Worm (Caenorhabditis elegans) whole organism, early embryonic: Measurements from ENCODE around the gene C08E8.5.

ENCODE experiments used
- B0310.2 ChIP-seq: sonication (generic microtip); optimal IDR thresholded peaks from 2 replicates; lab custom pipeline; 2016; ENCODE audit warnings: mild to moderate bottlenecking, missing genetic modification characterization, missing compliant biosample characterization
- F13C5.2 ChIP-seq: sonication (generic microtip); optimal IDR thresholded peaks from 2 replicates; lab custom pipeline; 2017; ENCODE audit warnings: mild to moderate bottlenecking, missing genetic modification characterization, inconsistent platforms, missing compliant biosample characterization
- ama-1 ChIP-seq: fragments of 150-350 bp; optimal IDR thresholded peaks from 2 replicates; lab custom pipeline; 2014
- ceh-13 ChIP-seq: fragments of 200-800 bp; sonication (Bioruptor generic); optimal IDR thresholded peaks from 2 replicates; lab custom pipeline; 2018; ENCODE audit warnings: mild to moderate bottlenecking, missing genetic modification characterization, missing compliant biosample characterization
- flt-1 ChIP-seq: fragments of 200-800 bp; sonication (Bioruptor generic); IDR thresholded peaks from 2 replicates; pipeline ENCODE4 v1.3.6; 2022; ENCODE audit warnings: missing genetic modification characterization, missing compliant biosample characterization
- hmbx-1 ChIP-seq: sonication (generic microtip); optimal IDR thresholded peaks from 2 replicates; lab custom pipeline; 2016; ENCODE audit warnings: mild to moderate bottlenecking, missing genetic modification characterization, missing compliant biosample characterization
- hmg-4 ChIP-seq: fragments of 200-800 bp; sonication (Bioruptor generic); optimal IDR thresholded peaks from 2 replicates; lab custom pipeline; 2018; ENCODE audit warnings: mild to moderate bottlenecking, missing genetic modification characterization, missing compliant biosample characterization
- pes-1 ChIP-seq: fragments of 200-800 bp; sonication (Bioruptor generic); IDR thresholded peaks from 2 replicates; pipeline ENCODE4 v1.3.6; 2022; ENCODE audit warnings: missing genetic modification reagents, missing genetic modification characterization, missing compliant biosample characterization
- tbx-11 ChIP-seq: fragments of 200-800 bp; sonication (Bioruptor generic); IDR thresholded peaks from 2 replicates; pipeline ENCODE4 v1.3.6; 2022; ENCODE audit warnings: missing genetic modification characterization, missing compliant biosample characterization

ce11 chrV:18323231-18323630 lies 36.6 kb downstream of the C08E8.5 start, which contains the start of gene B0462.5:
- TF ChIP-seq flt-1 = no peak
- TF ChIP-seq ama-1 (lab: Kevin White, UChicago) = no peak
- TF ChIP-seq pes-1 (GFP tag; lab: Robert Waterston, UW) = no peak
- TF ChIP-seq tbx-11 = no peak
- no peak for TF ChIP-seq ceh-13 (GFP tag; lab: Kevin White, UChicago)
- no peak for TF ChIP-seq B0310.2 (tag; lab: Kevin White, UChicago)
- no peak for TF ChIP-seq hmg-4 (GFP tag; lab: Kevin White, UChicago)
- no peak for TF ChIP-seq hmbx-1 (tag; lab: Kevin White, UChicago)
- TF ChIP-seq F13C5.2 (tag; lab: Kevin White, UChicago) = no peak
